Worm (Caenorhabditis elegans): ENCODE data around the gene pqn-42.

- TF ChIP-seq sma-9 (GFP tag; optimal IDR thresholded peaks at IDR 0.05): no peak
- no peak for TF ChIP-seq sma-9 (tag; optimal IDR thresholded peaks at IDR 0.05)
- no peak for TF ChIP-seq ZK546.5 (tag; optimal IDR thresholded peaks at IDR 0.05)
Measured at ce11 chrII:2458881-2459280, at the start of gene pqn-42.

Measured in whole organism, L2 larva.